Fruit fly (Drosophila melanogaster) whole organism, embryonic: ENCODE measurements around the gene CG5665.

ENCODE experiments used
- B-H2 ChIP-seq: fragments of 200-800 bp; sonication (Bioruptor generic); optimal IDR thresholded peaks from 2 replicates; lab custom pipeline; 2018; ENCODE audit warnings: missing biosample characterization, mild to moderate bottlenecking, missing genetic modification characterization
- CG12104 ChIP-seq: fragments of 200-800 bp; sonication (Bioruptor generic); optimal IDR thresholded peaks from 3 replicates; lab custom pipeline; 2016; ENCODE audit warnings: missing biosample characterization, missing genetic modification characterization
- CG12942 ChIP-seq: fragments of 200-800 bp; sonication (Bioruptor generic); optimal IDR thresholded peaks from 3 replicates; lab custom pipeline; 2016; ENCODE audit warnings: missing biosample characterization, missing genetic modification characterization
- CG13123 ChIP-seq: fragments of 200-800 bp; sonication (Bioruptor generic); optimal IDR thresholded peaks from 2 replicates; lab custom pipeline; 2016; ENCODE audit warnings: missing biosample characterization, missing genetic modification characterization
- CG13296 ChIP-seq: fragments of 200-800 bp; sonication (Bioruptor generic); optimal IDR thresholded peaks from 3 replicates; lab custom pipeline; 2018; ENCODE audit warnings: missing biosample characterization, mild to moderate bottlenecking, missing genetic modification characterization
- CG16815 ChIP-seq: fragments of 200-800 bp; sonication (Bioruptor generic); optimal IDR thresholded peaks from 3 replicates; lab custom pipeline; 2017; ENCODE audit warnings: missing biosample characterization, mild to moderate bottlenecking, missing genetic modification characterization
- CG2202 ChIP-seq: fragments of 200-800 bp; sonication (Bioruptor generic); optimal IDR thresholded peaks from 2 replicates; lab custom pipeline; 2018; ENCODE audit warnings: missing biosample characterization, mild to moderate bottlenecking, missing genetic modification characterization
- CG30431 ChIP-seq: fragments of 200-800 bp; sonication (Bioruptor generic); optimal IDR thresholded peaks from 2 replicates; lab custom pipeline; 2017; ENCODE audit warnings: missing biosample characterization, missing genetic modification characterization
- CG31441 ChIP-seq: fragments of 200-800 bp; sonication (Bioruptor generic); IDR thresholded peaks from 2 replicates; pipeline ENCODE4 v1.3.6; 2022; ENCODE audit warnings: missing biosample characterization, missing genetic modification characterization
- CG3163 ChIP-seq: fragments of 200-800 bp; sonication (Bioruptor generic); optimal IDR thresholded peaks from 3 replicates; lab custom pipeline; 2016; ENCODE audit warnings: missing biosample characterization, missing genetic modification characterization
- CG34224 ChIP-seq: fragments of 200-800 bp; sonication (Bioruptor generic); IDR thresholded peaks from 3 replicates; pipeline ENCODE4 v1.3.6; 2022; ENCODE audit warnings: missing biosample characterization, missing genetic modification characterization; ENCODE audit not compliant: partially characterized antibody
- CG34376 ChIP-seq: fragments of 200-800 bp; sonication (Bioruptor generic); optimal IDR thresholded peaks from 2 replicates; lab custom pipeline; 2018; ENCODE audit warnings: missing biosample characterization, mild to moderate bottlenecking, missing genetic modification characterization
- CG8359 ChIP-seq: fragments of 200-800 bp; sonication (Bioruptor generic); optimal IDR thresholded peaks from 2 replicates; lab custom pipeline; 2017; ENCODE audit warnings: missing biosample characterization, mild to moderate bottlenecking, missing genetic modification characterization, borderline replicate concordance
- CG9876 ChIP-seq: fragments of 200-800 bp; sonication (Bioruptor generic); optimal IDR thresholded peaks from 2 replicates; lab custom pipeline; 2016; ENCODE audit warnings: missing biosample characterization, missing genetic modification characterization
- D19B ChIP-seq: fragments of 200-800 bp; sonication (Bioruptor generic); optimal IDR thresholded peaks from 2 replicates; lab custom pipeline; 2017; ENCODE audit warnings: missing biosample characterization, mild to moderate bottlenecking, missing genetic modification characterization
- Dad ChIP-seq: fragments of 200-800 bp; sonication (Bioruptor generic); optimal IDR thresholded peaks from 3 replicates; lab custom pipeline; 2016; ENCODE audit warnings: missing biosample characterization, missing genetic modification characterization
- Dip3 ChIP-seq: fragments of 200-800 bp; sonication (Bioruptor generic); optimal IDR thresholded peaks from 3 replicates; lab custom pipeline; 2016; ENCODE audit warnings: missing biosample characterization, missing genetic modification characterization
- E2f2 ChIP-seq: fragments of 200-800 bp; sonication (Bioruptor generic); IDR thresholded peaks from 2 replicates; pipeline ENCODE4 v1.3.6; 2022; ENCODE audit warnings: missing biosample characterization, missing genetic modification characterization
- Ets65A ChIP-seq: fragments of 200-800 bp; sonication (Bioruptor generic); peaks from one replicate; lab custom pipeline; 2016; ENCODE audit warnings: missing biosample characterization, missing genetic modification characterization
- GATAe ChIP-seq: fragments of 200-800 bp; sonication (Bioruptor generic); conservative IDR thresholded peaks from 2 replicates; pipeline ENCODE4 v1.3.6; 2022; ENCODE audit warnings: missing biosample characterization, missing genetic modification characterization
- HHEX ChIP-seq: fragments of 200-800 bp; sonication (Bioruptor generic); optimal IDR thresholded peaks from 3 replicates; lab custom pipeline; 2017; ENCODE audit warnings: missing biosample characterization, mild to moderate bottlenecking, missing genetic modification characterization, missing genetic modification reagents
- HLH3B ChIP-seq: fragments of 200-800 bp; sonication (Bioruptor generic); IDR thresholded peaks from 2 replicates; pipeline ENCODE4 v1.3.6; 2022; ENCODE audit warnings: missing biosample characterization, missing genetic modification characterization
- Hand ChIP-seq: fragments of 200-800 bp; sonication (Bioruptor generic); optimal IDR thresholded peaks from 2 replicates; lab custom pipeline; 2017; ENCODE audit warnings: mild to moderate bottlenecking, missing biosample characterization, missing genetic modification reagents, missing genetic modification characterization
- Hmr ChIP-seq: fragments of 200-800 bp; sonication (Bioruptor generic); optimal IDR thresholded peaks from 3 replicates; lab custom pipeline; 2017; ENCODE audit warnings: mild to moderate bottlenecking, missing biosample characterization, missing genetic modification reagents, missing genetic modification characterization
- Hmx ChIP-seq: fragments of 200-800 bp; sonication (Bioruptor generic); optimal IDR thresholded peaks from 2 replicates; lab custom pipeline; 2016; ENCODE audit warnings: missing biosample characterization, missing genetic modification characterization
- Hr3 ChIP-seq: fragments of 200-800 bp; sonication (Bioruptor generic); optimal IDR thresholded peaks from 3 replicates; lab custom pipeline; 2016; ENCODE audit warnings: missing biosample characterization, missing genetic modification characterization
- Hr39 ChIP-seq: fragments of >200 bp; optimal IDR thresholded peaks from 2 replicates; lab custom pipeline; 2017
- Hsf ChIP-seq: fragments of 200-800 bp; sonication (Bioruptor generic); optimal IDR thresholded peaks from 3 replicates; lab custom pipeline; 2016; ENCODE audit warnings: missing biosample characterization, missing genetic modification characterization
- Jarid2 ChIP-seq: fragments of 200-800 bp; sonication (Bioruptor generic); optimal IDR thresholded peaks from 3 replicates; lab custom pipeline; 2017; ENCODE audit warnings: mild to moderate bottlenecking, missing biosample characterization, missing genetic modification reagents, missing genetic modification characterization
- Kr ChIP-seq: fragments of 200-800 bp; sonication (Bioruptor generic); optimal IDR thresholded peaks from 2 replicates; lab custom pipeline; 2017; ENCODE audit warnings: missing biosample characterization, mild to moderate bottlenecking, missing genetic modification characterization
- Mrtf ChIP-seq: fragments of 200-800 bp; sonication (Bioruptor generic); IDR thresholded peaks from 3 replicates; pipeline ENCODE4 v1.3.6; 2022; ENCODE audit warnings: missing biosample characterization, missing genetic modification characterization
- Taf1 ChIP-seq: fragments of 200-800 bp; sonication (Bioruptor generic); IDR thresholded peaks from 2 replicates; pipeline ENCODE4 v1.3.6; 2022; ENCODE audit warnings: missing biosample characterization, missing genetic modification characterization
- YL-1 ChIP-seq: fragments of 200-800 bp; sonication (Bioruptor generic); optimal IDR thresholded peaks from 3 replicates; lab custom pipeline; 2017; ENCODE audit warnings: missing biosample characterization, mild to moderate bottlenecking, missing genetic modification characterization
- abd-A ChIP-seq: fragments of 200-800 bp; sonication (Bioruptor generic); optimal IDR thresholded peaks from 3 replicates; lab custom pipeline; 2019; ENCODE audit warnings: missing biosample characterization, mild to moderate bottlenecking, missing genetic modification characterization, moderate library complexity
- ara ChIP-seq: fragments of 200-800 bp; sonication (Bioruptor generic); IDR thresholded peaks from 2 replicates; pipeline ENCODE4 v1.3.6; 2022; ENCODE audit warnings: missing biosample characterization, missing genetic modification characterization
- bowl ChIP-seq: fragments of 200-800 bp; sonication (Bioruptor generic); IDR thresholded peaks from 2 replicates; pipeline ENCODE4 v1.3.6; 2022; ENCODE audit warnings: missing biosample characterization, missing genetic modification characterization
- chm ChIP-seq: fragments of 200-800 bp; sonication (Bioruptor generic); IDR thresholded peaks from 2 replicates; pipeline ENCODE4 v1.3.6; 2022; ENCODE audit warnings: missing biosample characterization, missing genetic modification characterization
- da ChIP-seq: fragments of 200-800 bp; sonication (Bioruptor generic); optimal IDR thresholded peaks from 2 replicates; lab custom pipeline; 2016; ENCODE audit warnings: missing biosample characterization, missing genetic modification characterization
- dati ChIP-seq: fragments of 200-800 bp; sonication (Bioruptor generic); IDR thresholded peaks from 2 replicates; pipeline ENCODE4 v1.3.6; 2022; ENCODE audit warnings: missing biosample characterization, missing genetic modification characterization
- ewg ChIP-seq: fragments of 200-800 bp; sonication (Bioruptor generic); optimal IDR thresholded peaks from 3 replicates; lab custom pipeline; 2017; ENCODE audit warnings: mild to moderate bottlenecking, missing biosample characterization, missing genetic modification reagents, missing genetic modification characterization
- fru ChIP-seq: fragments of >200 bp; optimal IDR thresholded peaks from 2 replicates; lab custom pipeline; 2017
- fu2 ChIP-seq: fragments of 200-800 bp; sonication (Bioruptor generic); optimal IDR thresholded peaks from 2 replicates; lab custom pipeline; 2016; ENCODE audit warnings: missing biosample characterization, missing genetic modification characterization
- h ChIP-seq: fragments of >200 bp; optimal IDR thresholded peaks from 2 replicates; lab custom pipeline; 2017
- insv ChIP-seq, 2 experiments: fragments of 200-800 bp; sonication (Bioruptor generic); optimal IDR thresholded peaks; 3 replicates each; lab custom pipeline; 2016 to 2018; ENCODE audit warnings: missing biosample characterization in 2 of 2, missing genetic modification characterization in 2 of 2
- p53 ChIP-seq: fragments of 200-800 bp; sonication (Bioruptor generic); optimal IDR thresholded peaks from 2 replicates; lab custom pipeline; 2016; ENCODE audit warnings: missing biosample characterization, missing genetic modification characterization
- pnt ChIP-seq: fragments of 200-800 bp; sonication (Bioruptor generic); optimal IDR thresholded peaks from 3 replicates; lab custom pipeline; 2016; ENCODE audit warnings: missing biosample characterization, missing genetic modification characterization
- sim ChIP-seq: fragments of 200-800 bp; sonication (Bioruptor generic); IDR thresholded peaks from 2 replicates; pipeline ENCODE4 v1.3.6; 2022; ENCODE audit warnings: missing biosample characterization, missing genetic modification characterization
- sqz ChIP-seq: fragments of 200-800 bp; sonication (Bioruptor generic); optimal IDR thresholded peaks from 3 replicates; lab custom pipeline; 2018; ENCODE audit warnings: missing biosample characterization, mild to moderate bottlenecking, missing genetic modification characterization
- tio ChIP-seq: fragments of 200-800 bp; sonication (Bioruptor generic); optimal IDR thresholded peaks from 2 replicates; lab custom pipeline; 2017; ENCODE audit warnings: missing biosample characterization, missing genetic modification characterization, inconsistent platforms
- tx ChIP-seq: fragments of 200-800 bp; sonication (Bioruptor generic); optimal IDR thresholded peaks from 2 replicates; lab custom pipeline; 2016; ENCODE audit warnings: missing biosample characterization, missing genetic modification characterization
- wek ChIP-seq: fragments of 200-800 bp; sonication (Bioruptor generic); optimal IDR thresholded peaks from 3 replicates; lab custom pipeline; 2018; ENCODE audit warnings: missing biosample characterization, mild to moderate bottlenecking, missing genetic modification characterization, moderate library complexity
- zfh1 ChIP-seq: fragments of 200-800 bp; sonication (Bioruptor generic); IDR thresholded peaks from 3 replicates; pipeline ENCODE4 v1.3.6; 2022; ENCODE audit warnings: missing biosample characterization, missing genetic modification characterization

The CG5665 gene

dm6 chr3L:20399550-20400109, 41.3 kb downstream of the CG5665 start (continued):
- TF ChIP-seq chm = peak; percentile 79
- peak; percentile 54 for TF ChIP-seq abd-A (tag; lab: Kevin White, UChicago)
- peak; percentile 92 for TF ChIP-seq CG13296 (GFP tag; lab: Kevin White, UChicago)
- TF ChIP-seq E2f2 (GFP tag; lab: Robert Waterston, UW) = peak; percentile 64; the same call in 1 of the 2 replicates
- peak; percentile 83 for TF ChIP-seq CG12104
- peak; percentile 63 for TF ChIP-seq CG2202 (tag; lab: Kevin White, UChicago)
- peak; percentile 91 for TF ChIP-seq B-H2
- peak; percentile 56 for TF ChIP-seq da (GFP tag; lab: Kevin White, UChicago)
- peak; percentile 68 for TF ChIP-seq bowl
- no peak for TF ChIP-seq CG34224
- TF ChIP-seq CG31441 = peak; percentile 93
- no peak for TF ChIP-seq Kr
- TF ChIP-seq Mrtf (GFP tag; lab: Robert Waterston, UW) = peak; percentile 78
- TF ChIP-seq CG30431 (GFP tag; lab: Kevin White, UChicago) = peak; percentile 78
- no peak; the same call in 1 of the 2 replicates for TF ChIP-seq dati (GFP tag; lab: Robert Waterston, UW)
- TF ChIP-seq CG8359 (GFP tag; lab: Kevin White, UChicago) = peak; percentile 72
- TF ChIP-seq fru (lab: Kevin White, UChicago) = no peak
- TF ChIP-seq CG12942 (GFP tag; lab: Kevin White, UChicago) = peak; percentile 74
- peak; percentile 71 for TF ChIP-seq ara (GFP tag; lab: Robert Waterston, UW)
- peak; percentile 92 for TF ChIP-seq Ets65A (GFP tag; lab: Kevin White, UChicago)
- peak; percentile 67 for TF ChIP-seq CG13123 (GFP tag; lab: Kevin White, UChicago)
- TF ChIP-seq CG3163 (GFP tag; lab: Kevin White, UChicago) = peak; percentile 50
- peak; percentile 77 for TF ChIP-seq CG16815 (GFP tag; lab: Kevin White, UChicago)
- TF ChIP-seq HLH3B = peak; percentile 75
- peak; percentile 57; the same call in 1 of the 2 replicates for TF ChIP-seq GATAe (GFP tag; lab: Robert Waterston, UW)
- peak; percentile 84 for TF ChIP-seq Dip3
- TF ChIP-seq p53 (GFP tag; lab: Kevin White, UChicago) = no peak
- TF ChIP-seq D19B (GFP tag; lab: Kevin White, UChicago) = peak; percentile 68
- peak; percentile 76 for TF ChIP-seq sqz (GFP tag; lab: Kevin White, UChicago)
- TF ChIP-seq tx = peak; percentile 74
- peak; percentile 46 for TF ChIP-seq Jarid2 (GFP tag; lab: Kevin White, UChicago)
- no peak for TF ChIP-seq Hr39
- peak; percentile 84 for TF ChIP-seq Hand (GFP tag; lab: Kevin White, UChicago)
- peak; percentile 89 for TF ChIP-seq Hmr (GFP tag; lab: Kevin White, UChicago)
- TF ChIP-seq Dad (GFP tag; lab: Kevin White, UChicago) = peak; percentile 33
- peak; percentile 89 for TF ChIP-seq HHEX (GFP tag; lab: Kevin White, UChicago)
- peak; percentile 62 for TF ChIP-seq CG9876 (GFP tag; lab: Kevin White, UChicago)
- peak; percentile 24; the same call in 1 of the 2 replicates for TF ChIP-seq sim (GFP tag; lab: Robert Waterston, UW)
- TF ChIP-seq zfh1 (GFP tag; lab: Robert Waterston, UW) = peak; percentile 82
- peak; percentile 87 for TF ChIP-seq Hsf (GFP tag; lab: Kevin White, UChicago)
- peak; percentile 26 for TF ChIP-seq wek (GFP tag; lab: Kevin White, UChicago)
- TF ChIP-seq insv (GFP tag; optimal IDR thresholded peaks at IDR 0.05; lab: Kevin White, UChicago) = peak in 1 of 2 experiments; percentile 57
- TF ChIP-seq CG34376 (GFP tag; lab: Kevin White, UChicago) = peak; percentile 69
- peak; percentile 67; the same call in 1 of the 2 replicates for TF ChIP-seq Taf1 (GFP tag; lab: Robert Waterston, UW)
- peak; percentile 76 for TF ChIP-seq ewg (GFP tag; lab: Kevin White, UChicago)
- peak; percentile 71 for TF ChIP-seq fu2 (GFP tag; lab: Kevin White, UChicago)
- peak; percentile 47 for TF ChIP-seq YL-1 (GFP tag; lab: Kevin White, UChicago)
- TF ChIP-seq Hr3 (GFP tag; lab: Kevin White, UChicago) = peak; percentile 88
- TF ChIP-seq tio (GFP tag; lab: Kevin White, UChicago) = peak; percentile 91
- TF ChIP-seq h = no peak
- TF ChIP-seq Hmx (GFP tag; lab: Kevin White, UChicago) = peak; percentile 54
- peak; percentile 60 for TF ChIP-seq pnt
